Worm (Caenorhabditis elegans) whole organism, L4/young adult: Measurements from ENCODE around the gene C17F4.12.
"Not testable (repeated sequence)": the region's sequence is repeated elsewhere in the genome, so short reads cannot be mapped to it uniquely, and the experiment has no call there.

ENCODE experiments used
- W03F9.2 ChIP-seq: fragments of 150-350 bp; optimal IDR thresholded peaks from 2 replicates; lab custom pipeline; 2014; ENCODE audit warnings: missing biosample characterization, missing genetic modification characterization
- dao-5 ChIP-seq: sonication (generic microtip); optimal IDR thresholded peaks from 2 replicates; lab custom pipeline; 2016; ENCODE audit warnings: missing genotype, missing genetic modification characterization, moderate library complexity, missing compliant biosample characterization
- him-1 ChIP-seq: sonication (generic microtip); optimal IDR thresholded peaks from 2 replicates; lab custom pipeline; 2016; ENCODE audit warnings: missing genotype, missing genetic modification reagents, missing genetic modification characterization, missing compliant biosample characterization

The C17F4.12 gene

ce11 chrII:3244070-3244469 lies at the start of gene C17F4.12:
Gene C17F4.12 (minus strand): TSS chrII:3244170.
- TF ChIP-seq W03F9.2 (tag; lab: Kevin White, UChicago) (no peak), dao-5 (tag; lab: Kevin White, UChicago) (no peak), him-1 (tag; lab: Kevin White, UChicago) (no peak)

ce11 chrII:3290544-3290943 lies 46.6 kb upstream of the C17F4.12 start, which contains the start of gene F39E9.14:
Gene F39E9.14 (minus strand): TSS chrII:3290644.
- TF ChIP-seq dao-5, him-1, W03F9.2 (tag; lab: Kevin White, UChicago): not testable (repeated sequence)

DNA sequence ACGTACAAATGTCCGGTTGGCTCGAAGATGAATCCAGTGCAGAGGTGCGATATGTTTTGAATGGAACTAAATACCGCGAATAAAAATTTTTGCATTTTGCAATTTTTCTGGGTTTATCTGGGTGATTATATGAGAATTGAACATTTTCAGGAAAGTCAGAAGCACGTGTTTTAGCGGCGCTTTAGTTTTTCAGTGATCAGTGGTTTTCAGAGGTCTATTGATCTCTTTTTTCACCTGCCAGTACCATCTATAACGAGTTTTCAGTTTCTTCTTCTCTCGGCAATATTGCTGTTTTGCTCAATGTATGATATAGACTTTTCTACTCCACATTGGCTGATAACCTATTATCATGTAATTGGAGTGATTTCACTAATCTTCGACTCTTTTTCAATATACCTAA lies 43.1 kb upstream of the C17F4.12 start, which contains the start of gene sri-63:
sri-63 (plus strand) TSS at position 301 of the 400 bp plus-strand sequence.
- TF ChIP-seq W03F9.2 (tag; lab: Kevin White, UChicago): no peak
- no peak for TF ChIP-seq him-1 (tag; lab: Kevin White, UChicago)
- TF ChIP-seq dao-5 (tag; lab: Kevin White, UChicago): no peak

ce11 chrII:3284558-3284957 lies 40.6 kb upstream of the C17F4.12 start, which contains the start of gene scl-15:
Gene scl-15 (minus strand): TSS chrII:3284658.
- TF ChIP-seq W03F9.2 (tag; lab: Kevin White, UChicago): no peak
- no peak for TF ChIP-seq him-1 (tag; lab: Kevin White, UChicago)
- TF ChIP-seq dao-5 (tag; lab: Kevin White, UChicago): no peak

ce11 chrII:3282353-3282752 lies 38.4 kb upstream of the C17F4.12 start, which contains the start of gene nep-13:
Gene nep-13 (plus strand): TSS chrII:3282653.
- TF ChIP-seq dao-5 (tag; lab: Kevin White, UChicago): no peak
- no peak for TF ChIP-seq him-1 (tag; lab: Kevin White, UChicago)
- TF ChIP-seq W03F9.2 (tag; lab: Kevin White, UChicago): no peak

DNA sequence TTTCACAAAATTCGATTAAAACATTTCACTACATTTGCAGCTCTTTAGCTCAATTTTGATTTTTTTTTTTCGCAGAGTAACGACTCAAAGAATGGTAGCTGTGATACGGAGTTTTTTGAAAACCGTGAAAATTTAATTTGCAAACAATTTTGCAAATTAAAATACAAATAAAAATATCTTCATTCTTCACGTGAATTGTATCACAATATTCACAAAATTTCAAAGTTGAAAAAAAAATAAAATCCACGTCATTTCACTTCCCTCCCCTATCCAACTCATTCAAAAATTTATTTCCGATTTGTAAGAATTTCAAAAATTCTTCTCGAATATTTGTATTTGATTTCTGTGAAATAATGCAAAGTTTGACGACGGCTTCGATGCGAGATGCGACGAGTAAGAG lies 34.7 kb upstream of the C17F4.12 start, which contains the start of gene wht-4:
wht-4 (plus strand) TSS at position 301 of the 400 bp plus-strand sequence.
- TF ChIP-seq W03F9.2 (tag; lab: Kevin White, UChicago) (no peak), dao-5 (tag; lab: Kevin White, UChicago) (no peak), him-1 (tag; lab: Kevin White, UChicago) (no peak)

- TF ChIP-seq W03F9.2 (tag; lab: Kevin White, UChicago) (no peak), dao-5 (tag; lab: Kevin White, UChicago) (no peak), him-1 (tag; lab: Kevin White, UChicago) (no peak)
Measured at ce11 chrII:3277686-3278085, 33.7 kb upstream of the C17F4.12 start, which contains the start of gene F02E11.4. Gene F02E11.4 (minus strand): TSS chrII:3277786.

- TF ChIP-seq him-1 (tag; lab: Kevin White, UChicago) (no peak), W03F9.2 (tag; lab: Kevin White, UChicago) (no peak), dao-5 (tag; lab: Kevin White, UChicago) (no peak)
Measured at ce11 chrII:3274923-3275322, 31.0 kb upstream of the C17F4.12 start, which contains the start of gene F02E11.3. Gene F02E11.3 (minus strand): TSS chrII:3275023.

- TF ChIP-seq W03F9.2 (tag; lab: Kevin White, UChicago): no peak
- no peak for TF ChIP-seq him-1 (tag; lab: Kevin White, UChicago)
- TF ChIP-seq dao-5 (tag; lab: Kevin White, UChicago): no peak
Measured at ce11 chrII:3270598-3270997, 26.6 kb upstream of the C17F4.12 start.

- TF ChIP-seq him-1 (tag; lab: Kevin White, UChicago): no peak
- no peak for TF ChIP-seq W03F9.2 (tag; lab: Kevin White, UChicago)
Measured at ce11 chrII:3267815-3268214, 23.8 kb upstream of the C17F4.12 start.

DNA sequence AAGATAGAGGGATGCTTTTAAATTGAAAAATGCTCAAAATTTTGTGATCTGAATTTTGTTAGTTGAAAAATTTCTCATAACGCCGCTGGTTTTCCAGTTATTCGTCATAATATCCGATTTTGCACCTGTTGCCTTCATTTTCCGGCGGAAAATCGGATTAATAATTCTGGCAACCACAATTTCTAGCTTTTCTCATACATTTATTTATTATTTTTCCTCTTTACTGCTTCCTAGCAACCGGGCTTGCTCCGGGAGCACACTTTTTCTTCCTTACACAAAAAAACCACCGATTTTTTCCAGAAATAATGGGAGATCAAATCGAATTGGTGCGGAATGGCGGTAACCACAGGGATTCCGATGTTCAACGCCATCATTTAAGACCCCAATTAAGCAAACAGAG lies 23.4 kb upstream of the C17F4.12 start, which contains the start of gene F02E11.7:
F02E11.7 (plus strand) TSS at position 301 of the 400 bp plus-strand sequence.
- no peak for TF ChIP-seq him-1 (tag; lab: Kevin White, UChicago)
- TF ChIP-seq dao-5 (tag; lab: Kevin White, UChicago): no peak
- TF ChIP-seq W03F9.2 (tag; lab: Kevin White, UChicago): no peak

ce11 chrII:3264704-3265103 lies 20.7 kb upstream of the C17F4.12 start:
- TF ChIP-seq dao-5 (tag; lab: Kevin White, UChicago): no peak
- TF ChIP-seq him-1 (tag; lab: Kevin White, UChicago): no peak
- no peak for TF ChIP-seq W03F9.2 (tag; lab: Kevin White, UChicago)

DNA sequence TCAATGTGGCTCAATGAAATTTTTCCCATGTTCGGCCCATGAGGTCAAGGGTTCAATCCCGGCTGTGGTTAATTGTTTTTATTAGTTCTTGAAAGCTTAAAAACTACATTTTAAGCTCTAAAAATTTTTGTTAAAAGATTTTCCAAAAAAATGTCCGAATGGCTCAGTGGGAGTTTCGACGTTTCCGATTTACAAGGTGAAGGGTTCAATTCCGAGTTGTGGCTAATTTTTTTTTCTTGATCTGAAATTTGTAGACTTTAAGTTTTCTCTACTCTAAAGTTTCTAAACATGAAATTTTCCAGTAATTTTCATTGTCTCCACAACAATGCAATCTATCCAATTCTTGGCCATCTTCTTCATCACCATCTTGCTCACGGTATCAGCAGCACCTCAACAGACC lies 18.5 kb upstream of the C17F4.12 start, which contains the start of gene F02E11.2:
F02E11.2 (plus strand) TSS at position 301 of the 400 bp plus-strand sequence.
- no peak for TF ChIP-seq W03F9.2 (tag; lab: Kevin White, UChicago)
- TF ChIP-seq him-1 (tag; lab: Kevin White, UChicago): no peak
- no peak for TF ChIP-seq dao-5 (tag; lab: Kevin White, UChicago)

DNA sequence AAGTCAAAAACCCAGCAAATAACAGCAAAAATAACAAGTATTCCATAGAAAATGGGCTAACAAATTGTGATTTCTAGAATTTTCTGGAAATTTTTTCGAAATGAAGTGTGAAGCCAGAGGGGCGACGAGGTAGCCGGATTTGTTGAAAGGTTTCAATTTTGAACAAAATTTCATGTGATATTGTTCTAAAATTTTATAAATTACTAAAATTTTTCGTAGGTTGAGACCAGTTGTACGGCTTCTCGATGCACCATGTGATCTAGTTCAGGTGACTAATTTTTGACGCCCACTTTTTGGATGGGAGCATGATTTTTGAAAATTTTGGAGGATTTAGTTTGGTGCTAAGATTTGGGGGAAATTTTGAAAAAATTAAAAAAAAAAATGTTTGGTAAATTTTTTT lies 15.3 kb upstream of the C17F4.12 start, which contains the start of gene gcy-19:
gcy-19 (minus strand) TSS at position 101 of the 400 bp plus-strand sequence.
- TF ChIP-seq him-1 (tag; lab: Kevin White, UChicago) (no peak), W03F9.2 (tag; lab: Kevin White, UChicago) (no peak), dao-5 (tag; lab: Kevin White, UChicago) (no peak)
